Worm (Caenorhabditis elegans) whole organism, young adult: ENCODE results near the gene C09G5.13.

Source experiments
- ama-1 ChIP-seq, 3 experiments: fragments of 150-350 bp in 1 of 3; sonication (generic microtip) in 2 of 3; optimal IDR thresholded peaks; 2 replicates each; lab custom pipeline; 2014 to 2018; ENCODE audit warnings: missing biosample characterization in 2 of 3, missing genetic modification characterization in 2 of 3, missing genetic modification reagents in 2 of 3
- aptf-3 ChIP-seq: fragments of 200-800 bp; sonication (Bioruptor generic); IDR thresholded peaks from 2 replicates; pipeline ENCODE4 v1.3.6; 2022; ENCODE audit warnings: missing genetic modification characterization, missing compliant biosample characterization
- let-607 ChIP-seq, 2 experiments: fragments of 200-800 bp in 1 of 2; sonication (Bioruptor generic) in 1 of 2; sonication (generic microtip) in 1 of 2; optimal IDR thresholded peaks; 2 replicates each; lab custom pipeline; 2016 to 2018; ENCODE audit warnings: mild to moderate bottlenecking in 2 of 2, missing compliant biosample characterization in 2 of 2, missing genetic modification characterization in 2 of 2, moderate library complexity in 2 of 2, missing genotype in 1 of 2
- mxl-1 ChIP-seq: sonication (generic microtip); optimal IDR thresholded peaks from 2 replicates; lab custom pipeline; 2016; ENCODE audit warnings: missing genetic modification characterization, missing compliant biosample characterization
- snpc-3.4 ChIP-seq: sonication (generic microtip); optimal IDR thresholded peaks from 2 replicates; lab custom pipeline; 2017; ENCODE audit warnings: missing genetic modification characterization, mild to moderate bottlenecking, missing compliant biosample characterization, antibody characterized with exemption, moderate library complexity, missing genotype, missing genetic modification reagents

DNA sequence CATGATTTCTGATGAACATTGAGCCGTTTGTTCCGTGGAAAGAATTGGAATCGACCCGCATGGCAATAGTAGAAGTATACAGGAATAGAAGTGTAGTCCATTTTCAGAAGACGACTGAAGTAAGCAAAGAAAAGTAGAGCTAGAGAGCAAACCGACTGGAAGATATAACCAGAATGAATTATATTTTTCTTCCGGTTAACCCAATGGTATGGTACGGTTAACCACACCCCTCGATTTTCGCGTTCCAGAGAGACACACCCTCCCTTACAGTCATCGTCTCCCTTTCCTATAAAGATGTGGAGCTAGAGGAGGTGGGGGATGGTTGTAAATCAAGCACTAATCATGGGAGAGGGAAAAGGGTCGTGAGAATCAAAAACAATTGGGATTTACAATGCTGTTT is 5.8 kb downstream of the C09G5.13 start, which contains the start of gene C09G5.14:
- TF ChIP-seq ama-1 (optimal IDR thresholded peaks at IDR 0.05; lab: Kevin White, UChicago): no peak
- no peak for TF ChIP-seq ama-1 (GFP tag; optimal IDR thresholded peaks at IDR 0.05; lab: Kevin White, UChicago)
- TF ChIP-seq snpc-3.4: no peak
- no peak for TF ChIP-seq mxl-1
- TF ChIP-seq let-607 (tag; optimal IDR thresholded peaks at IDR 0.05; lab: Kevin White, UChicago): no peak
- TF ChIP-seq aptf-3 (GFP tag; lab: Robert Waterston, UW): no peak
